Worm (Caenorhabditis elegans): Measurements from ENCODE around the gene Y49F6B.2.

DNA sequence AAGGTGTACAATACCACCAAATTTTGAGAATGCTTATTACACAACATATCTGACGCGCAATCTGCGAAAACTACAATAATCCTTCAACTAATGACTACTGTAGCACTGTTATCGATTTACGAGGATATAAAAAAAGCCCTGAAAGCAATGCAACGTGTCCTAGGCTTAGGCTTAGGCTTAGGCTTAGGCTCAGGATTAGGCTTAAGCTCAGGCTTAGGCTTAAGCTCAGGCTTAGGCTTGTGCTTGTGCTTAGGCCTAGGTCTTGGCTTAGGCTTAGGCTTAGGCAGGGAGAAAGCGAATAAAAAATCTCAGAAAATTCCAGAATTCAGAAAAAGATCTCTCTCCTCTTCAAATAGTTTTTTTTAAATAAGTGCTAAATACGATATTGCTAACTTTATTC lies 43.6 kb upstream of the Y49F6B.2 start:
- TF ChIP-seq him-1 (tag; optimal IDR thresholded peaks at IDR 0.05) (no peak), dao-5 (tag; optimal IDR thresholded peaks at IDR 0.05) (no peak), W03F9.2 (tag; optimal IDR thresholded peaks at IDR 0.05) (no peak)

Data from whole organism, L4/young adult.